Worm (Caenorhabditis elegans) whole organism, L4 larva: ENCODE measurements around the gene T06E4.5.

Experiments
- D1046.2 ChIP-seq: fragments of 200-800 bp; sonication (Bioruptor generic); IDR thresholded peaks from 2 replicates; pipeline ENCODE4 v1.3.6; 2022; ENCODE audit warnings: missing genetic modification characterization, missing compliant biosample characterization
- F37D6.2 ChIP-seq: sonication (generic microtip); optimal IDR thresholded peaks from 2 replicates; lab custom pipeline; 2016; ENCODE audit warnings: mild to moderate bottlenecking, missing genetic modification characterization, missing compliant biosample characterization
- F44E2.7 ChIP-seq: fragments of 200-800 bp; sonication (Bioruptor generic); IDR thresholded peaks from 2 replicates; pipeline ENCODE4 v2.1.2; 2022; ENCODE audit warnings: missing genetic modification characterization, missing compliant biosample characterization
- F49E8.2 ChIP-seq: sonication (generic microtip); optimal IDR thresholded peaks from 2 replicates; lab custom pipeline; 2016; ENCODE audit warnings: missing compliant biosample characterization, mild to moderate bottlenecking, missing genetic modification characterization, borderline replicate concordance
- ama-1 ChIP-seq: fragments of 150-350 bp; optimal IDR thresholded peaks from 2 replicates; lab custom pipeline; 2014; ENCODE audit warnings: inconsistent platforms, mixed read lengths
- arid-1 ChIP-seq: fragments of 200-800 bp; sonication (Bioruptor generic); conservative IDR thresholded peaks from 2 replicates; pipeline ENCODE4 v1.3.6; 2022; ENCODE audit warnings: missing genetic modification reagents, missing genetic modification characterization, missing compliant biosample characterization
- attf-4 ChIP-seq: sonication (generic microtip); optimal IDR thresholded peaks from 3 replicates; lab custom pipeline; 2017; ENCODE audit warnings: missing biosample characterization, missing genetic modification characterization
- ceh-20 ChIP-seq: fragments of 200-800 bp; sonication (Bioruptor generic); IDR thresholded peaks from 2 replicates; pipeline ENCODE4 v1.3.6; 2022; ENCODE audit warnings: missing genetic modification reagents, missing genetic modification characterization, missing compliant biosample characterization
- ceh-28 ChIP-seq: fragments of 150-350 bp; optimal IDR thresholded peaks from 2 replicates; lab custom pipeline; 2014; ENCODE audit warnings: missing biosample characterization, missing genetic modification reagents, missing genetic modification characterization
- ces-1 ChIP-seq: fragments of 150-350 bp; sonication (generic microtip); optimal IDR thresholded peaks from 4 replicates; lab custom pipeline; 2014; ENCODE audit warnings: missing biosample characterization, missing genetic modification reagents, missing genetic modification characterization
- cey-2 ChIP-seq: sonication (generic microtip); optimal IDR thresholded peaks from 3 replicates; lab custom pipeline; 2017; ENCODE audit warnings: missing genetic modification characterization, mild to moderate bottlenecking, missing compliant biosample characterization, antibody characterized with exemption, borderline replicate concordance; ENCODE audit not compliant: insufficient read depth
- daf-16 ChIP-seq, 3 experiments: sonication (generic microtip); optimal IDR thresholded peaks; 2 replicates each; lab custom pipeline; 2016 to 2017; ENCODE audit warnings: missing genetic modification characterization in 3 of 3, missing genetic modification reagents in 3 of 3, mild to moderate bottlenecking in 2 of 3, missing compliant biosample characterization in 2 of 3, missing biosample characterization in 1 of 3, moderate library complexity in 1 of 3
- daf-19 ChIP-seq: fragments of 200-800 bp; sonication (Bioruptor generic); conservative IDR thresholded peaks from 2 replicates; pipeline ENCODE4 v1.3.6; 2022; ENCODE audit warnings: missing genetic modification characterization, missing compliant biosample characterization
- dmd-6 ChIP-seq: fragments of 200-800 bp; sonication (Bioruptor generic); IDR thresholded peaks from 2 replicates; pipeline ENCODE4 v1.3.6; 2022; ENCODE audit warnings: missing genetic modification reagents, missing genetic modification characterization, missing compliant biosample characterization
- dmd-8 ChIP-seq: fragments of 200-800 bp; sonication (Bioruptor generic); IDR thresholded peaks from 2 replicates; pipeline ENCODE4 v1.3.6; 2022; ENCODE audit warnings: missing genetic modification characterization, missing compliant biosample characterization
- dpl-1 ChIP-seq: fragments of 150-350 bp; optimal IDR thresholded peaks from 2 replicates; lab custom pipeline; 2014; ENCODE audit warnings: missing biosample characterization, missing genetic modification reagents, missing genetic modification characterization
- duxl-1 ChIP-seq: sonication (generic microtip); optimal IDR thresholded peaks from 2 replicates; lab custom pipeline; 2016; ENCODE audit warnings: mild to moderate bottlenecking, missing genetic modification characterization, moderate library complexity, missing compliant biosample characterization; ENCODE audit not compliant: poor library complexity
- dve-1 ChIP-seq: sonication (generic microtip); optimal IDR thresholded peaks from 2 replicates; lab custom pipeline; 2017; ENCODE audit warnings: antibody characterized with exemption, mild to moderate bottlenecking, missing genetic modification characterization, missing compliant biosample characterization; ENCODE audit not compliant: insufficient read depth
- gei-8 ChIP-seq: fragments of 200-800 bp; sonication (Bioruptor generic); optimal IDR thresholded peaks from 2 replicates; lab custom pipeline; 2018; ENCODE audit warnings: mild to moderate bottlenecking, missing genetic modification characterization, missing compliant biosample characterization
- hlh-11 ChIP-seq: fragments of 200-800 bp; sonication (Bioruptor generic); optimal IDR thresholded peaks from 2 replicates; lab custom pipeline; 2018; ENCODE audit warnings: mild to moderate bottlenecking, missing genetic modification characterization, missing compliant biosample characterization
- lin-1 ChIP-seq: fragments of 200-800 bp; sonication (Bioruptor generic); IDR thresholded peaks from 2 replicates; pipeline ENCODE4 v1.3.6; 2022; ENCODE audit warnings: missing genetic modification reagents, missing genetic modification characterization, missing compliant biosample characterization
- lin-15B ChIP-seq: fragments of 150-350 bp; sonication (generic microtip); optimal IDR thresholded peaks from 3 replicates; lab custom pipeline; 2014; ENCODE audit warnings: missing biosample characterization, missing genetic modification characterization
- lin-38 ChIP-seq: fragments of 200-800 bp; sonication (Bioruptor generic); IDR thresholded peaks from 2 replicates; pipeline ENCODE4 v1.3.6; 2022; ENCODE audit warnings: missing genetic modification reagents, missing genetic modification characterization, missing compliant biosample characterization
- lir-3 ChIP-seq: sonication (generic microtip); optimal IDR thresholded peaks from 2 replicates; lab custom pipeline; 2016; ENCODE audit warnings: mild to moderate bottlenecking, missing genetic modification characterization, missing compliant biosample characterization
- lsy-2 ChIP-seq, 2 experiments: fragments of 150-350 bp in 1 of 2; sonication (generic microtip) in 1 of 2; optimal IDR thresholded peaks; 2 replicates each; lab custom pipeline; 2014 to 2017; ENCODE audit warnings: missing biosample characterization in 2 of 2, missing genetic modification characterization in 2 of 2
- madf-5 ChIP-seq, 2 experiments: fragments of 200-800 bp; sonication (Bioruptor generic); IDR thresholded peaks; 2 replicates each; pipeline ENCODE4 v1.3.6; 2022; ENCODE audit warnings: missing compliant biosample characterization in 2 of 2, missing genetic modification characterization in 2 of 2
- madf-9 ChIP-seq: fragments of 200-800 bp; sonication (Bioruptor generic); conservative IDR thresholded peaks from 2 replicates; pipeline ENCODE4 v1.3.6; 2022; ENCODE audit warnings: missing genetic modification reagents, missing genetic modification characterization, missing compliant biosample characterization
- nhr-10 ChIP-seq: fragments of 150-350 bp; optimal IDR thresholded peaks from 2 replicates; lab custom pipeline; 2014; ENCODE audit warnings: missing biosample characterization, missing genetic modification characterization
- nhr-28 ChIP-seq: fragments of 150-350 bp; optimal IDR thresholded peaks from 2 replicates; lab custom pipeline; 2014; ENCODE audit warnings: missing biosample characterization, missing genetic modification characterization
- nhr-41 ChIP-seq: fragments of 200-800 bp; sonication (Bioruptor generic); IDR thresholded peaks from 2 replicates; pipeline ENCODE4 v1.3.6; 2022; ENCODE audit warnings: missing genetic modification reagents, missing genetic modification characterization, missing compliant biosample characterization
- nhr-42 ChIP-seq: fragments of 200-800 bp; sonication (Bioruptor generic); IDR thresholded peaks from 2 replicates; pipeline ENCODE4 v1.3.6; 2022; ENCODE audit warnings: missing genetic modification characterization, missing compliant biosample characterization
- nhr-48 ChIP-seq: sonication (generic microtip); optimal IDR thresholded peaks from 2 replicates; lab custom pipeline; 2016; ENCODE audit warnings: mild to moderate bottlenecking, missing genetic modification characterization, missing compliant biosample characterization
- nhr-6 ChIP-seq: fragments of 150-350 bp; optimal IDR thresholded peaks from 2 replicates; lab custom pipeline; 2014; ENCODE audit warnings: missing biosample characterization, missing genetic modification characterization
- php-3 ChIP-seq: fragments of 200-800 bp; sonication (Bioruptor generic); IDR thresholded peaks from 2 replicates; pipeline ENCODE4 v1.3.6; 2022; ENCODE audit warnings: missing genetic modification reagents, missing genetic modification characterization, missing compliant biosample characterization
- pqm-1 ChIP-seq: sonication (generic microtip); optimal IDR thresholded peaks from 2 replicates; lab custom pipeline; 2017; ENCODE audit warnings: missing biosample characterization, missing genetic modification characterization
- sdz-12 ChIP-seq: fragments of 200-800 bp; sonication (Bioruptor generic); optimal IDR thresholded peaks from 2 replicates; lab custom pipeline; 2018; ENCODE audit warnings: mild to moderate bottlenecking, missing genetic modification characterization, missing compliant biosample characterization
- set-16 ChIP-seq: fragments of 200-800 bp; sonication (Bioruptor generic); IDR thresholded peaks from 2 replicates; pipeline ENCODE4 v1.3.6; 2022; ENCODE audit warnings: missing genetic modification reagents, missing genetic modification characterization, missing compliant biosample characterization
- snpc-1.2 ChIP-seq: fragments of 200-800 bp; sonication (Bioruptor generic); IDR thresholded peaks from 2 replicates; pipeline ENCODE4 v1.3.6; 2022; ENCODE audit warnings: missing genetic modification reagents, missing genetic modification characterization, missing compliant biosample characterization
- snpc-4 ChIP-seq: fragments of 150-350 bp; optimal IDR thresholded peaks from 2 replicates; lab custom pipeline; 2014; ENCODE audit warnings: missing biosample characterization, missing genetic modification characterization
- tra-1 ChIP-seq: fragments of 200-800 bp; sonication (Bioruptor generic); IDR thresholded peaks from 2 replicates; pipeline ENCODE4 v1.3.6; 2022; ENCODE audit warnings: missing genetic modification reagents, missing genetic modification characterization, missing compliant biosample characterization
- unc-39 ChIP-seq: sonication (generic microtip); optimal IDR thresholded peaks from 2 replicates; lab custom pipeline; 2017; ENCODE audit warnings: missing biosample characterization, missing genetic modification characterization
- unc-62 ChIP-seq, 3 experiments: fragments of 150-350 bp in 1 of 3; sonication (generic microtip); optimal IDR thresholded peaks in 2 of 3; peaks in 1 of 3; 1 replicate in 1 of 3; 2 replicates in 2 of 3; lab custom pipeline; 2014 to 2017; ENCODE audit warnings: missing biosample characterization in 3 of 3, missing genetic modification characterization in 3 of 3, missing genetic modification reagents in 3 of 3, missing genotype in 1 of 3
- zip-2 ChIP-seq: fragments of 150-350 bp; optimal IDR thresholded peaks from 2 replicates; lab custom pipeline; 2014; ENCODE audit warnings: missing biosample characterization, missing genetic modification characterization

The T06E4.5 gene

ce11 chrV:9672495-9672894, 41.5 kb downstream of the T06E4.5 start:
- no peak for TF ChIP-seq lin-38 (GFP tag; lab: Robert Waterston, UW)
- no peak for TF ChIP-seq D1046.2 (GFP tag; lab: Robert Waterston, UW)
- no peak for TF ChIP-seq dmd-8 (GFP tag; lab: Robert Waterston, UW)
- peak; percentile 30 for TF ChIP-seq pqm-1 (tag; lab: Kevin White, UChicago)
- no peak for TF ChIP-seq lir-3
- no peak for TF ChIP-seq snpc-4 (tag; lab: Kevin White, UChicago)
- TF ChIP-seq php-3 (GFP tag; lab: Robert Waterston, UW), result peak; percentile 50
- no peak for TF ChIP-seq daf-16 (GFP tag; optimal IDR thresholded peaks at IDR 0.05; lab: Kevin White, UChicago)
- TF ChIP-seq daf-16 (tag; optimal IDR thresholded peaks at IDR 0.05; lab: Kevin White, UChicago), result peak; percentile 76
- no peak for TF ChIP-seq ces-1 (GFP tag; lab: Kevin White, UChicago)
- TF ChIP-seq dpl-1 (GFP tag; lab: Kevin White, UChicago), result no peak
- no peak for TF ChIP-seq snpc-1.2 (GFP tag; lab: Robert Waterston, UW)
- no peak for TF ChIP-seq F44E2.7 (GFP tag; lab: Robert Waterston, UW)
- peak; percentile 56 for TF ChIP-seq dve-1 (tag; lab: Kevin White, UChicago)
- TF ChIP-seq sdz-12 (GFP tag; lab: Kevin White, UChicago), result no peak
- TF ChIP-seq arid-1 (GFP tag; lab: Robert Waterston, UW), result no peak
- no peak for TF ChIP-seq unc-39 (tag; lab: Kevin White, UChicago)
- no peak for TF ChIP-seq nhr-10 (tag; lab: Kevin White, UChicago)
- no peak for TF ChIP-seq ama-1 (lab: Kevin White, UChicago)
- TF ChIP-seq daf-19 (GFP tag; lab: Robert Waterston, UW), result no peak
- TF ChIP-seq, all 104 proteins: peak for 4

DNA sequence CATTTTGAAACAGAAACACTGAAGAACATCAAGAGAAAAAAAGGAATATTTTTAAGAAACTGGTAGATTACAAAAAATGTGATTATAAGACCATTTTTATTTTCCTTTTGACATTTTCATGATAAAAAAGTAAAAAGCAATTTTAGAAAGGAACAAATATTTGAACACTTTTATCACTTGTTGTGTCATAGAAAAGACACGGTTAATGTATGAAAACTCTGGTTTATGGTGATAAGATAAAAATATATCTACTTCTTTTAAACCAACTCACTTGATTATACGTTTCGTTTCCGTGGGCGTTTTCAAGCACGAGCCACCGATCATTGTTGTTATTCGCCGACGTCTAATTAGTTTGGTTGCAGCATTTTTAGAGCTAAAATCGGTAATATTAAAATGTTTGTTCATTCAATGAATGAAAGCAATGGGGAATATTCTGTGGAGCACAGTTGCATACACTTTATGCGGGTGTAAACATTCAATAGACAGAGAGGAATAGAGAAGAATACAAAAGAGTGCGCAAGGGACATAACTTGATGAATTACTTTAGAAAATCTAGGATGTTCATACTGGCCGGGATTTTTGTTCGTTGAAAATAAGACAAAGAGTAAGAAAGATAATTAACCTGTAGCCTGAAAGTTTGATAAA, 42.3 kb downstream of the T06E4.5 start, which contains the start of gene sulp-8:
sulp-8 (minus strand) TSS at position 469 of the 645 bp plus-strand sequence.
- peak; percentile 25 for TF ChIP-seq dve-1 (tag; lab: Kevin White, UChicago)
- TF ChIP-seq nhr-28, result peak; percentile 30
- TF ChIP-seq daf-16 (GFP tag; optimal IDR thresholded peaks at IDR 0.05; lab: Kevin White, UChicago), result no peak
- peak; percentile 63 for TF ChIP-seq daf-16 (tag; optimal IDR thresholded peaks at IDR 0.05; lab: Kevin White, UChicago)
- TF ChIP-seq gei-8 (GFP tag; lab: Kevin White, UChicago), result no peak
- no peak for TF ChIP-seq lin-15B

ce11 chrV:9677977-9678376, 46.9 kb downstream of the T06E4.5 start, which contains the start of gene cthd-1:
cthd-1 (plus strand) TSS chrV:9678277.
- TF ChIP-seq F49E8.2 (tag; lab: Kevin White, UChicago) (no peak), madf-9 (no peak), lin-1 (GFP tag; lab: Robert Waterston, UW) (no peak), cey-2 (tag; lab: Kevin White, UChicago) (no peak), attf-4 (tag; lab: Kevin White, UChicago) (no peak), daf-19 (GFP tag; lab: Robert Waterston, UW) (no peak), ceh-28 (tag; lab: Kevin White, UChicago) (no peak), madf-5 (GFP tag; IDR thresholded peaks at IDR 0.05; lab: Robert Waterston, UW) (no peak), nhr-42 (no peak), zip-2 (no peak), lin-15B (no peak)

ce11 chrV:9679166-9679565, 48.1 kb downstream of the T06E4.5 start, which contains the start of gene ZK287.9:
ZK287.9 (plus strand) TSS chrV:9679357.
- TF ChIP-seq pqm-1 (tag; lab: Kevin White, UChicago) (peak; percentile 53), nhr-28 (peak; percentile 43), hlh-11 (tag; lab: Kevin White, UChicago) (peak; percentile 70), set-16 (no peak), lsy-2 (tag; optimal IDR thresholded peaks at IDR 0.05; lab: Kevin White, UChicago) (no peak), tra-1 (GFP tag; lab: Robert Waterston, UW) (peak; percentile 58; the same call in 1 of the 2 replicates), nhr-41 (no peak), nhr-6 (tag; lab: Kevin White, UChicago) (no peak), F44E2.7 (GFP tag; lab: Robert Waterston, UW) (no peak), php-3 (GFP tag; lab: Robert Waterston, UW) (peak; percentile 83), dmd-6 (GFP tag; lab: Robert Waterston, UW) (peak; percentile 76), lin-1 (GFP tag; lab: Robert Waterston, UW) (no peak), duxl-1 (no peak), unc-62 (GFP tag; optimal IDR thresholded peaks at IDR 0.05 in 1 of 2; lab: Kevin White, UChicago) (peak in 1 of 2 experiments; percentile 49), unc-62 (tag; optimal IDR thresholded peaks at IDR 0.05; lab: Kevin White, UChicago) (no peak), ceh-20 (0 out of 2 replicates have a peak, but pooled peaks have one; percentile 49), snpc-1.2 (GFP tag; lab: Robert Waterston, UW) (no peak), nhr-48 (tag; lab: Kevin White, UChicago) (no peak), F37D6.2 (tag; lab: Kevin White, UChicago) (no peak)
